Fruit fly (Drosophila melanogaster) ovary, adult (tissue): ENCODE measurements around the gene CG7194.
A peak's percentile ranks its signal among the peaks of the same experiment; 100 is the strongest.

Experiments used
- CG17801 ChIP-seq: fragments of 200-800 bp; optimal IDR thresholded peaks from 2 replicates; lab custom pipeline; 2019; ENCODE audit warnings: missing biosample characterization, mild to moderate bottlenecking, missing genetic modification characterization, moderate library complexity; ENCODE audit not compliant: partially characterized antibody

Gene CG7194

dm6 chr3L:8303912-8304311, at the start of gene CG7194, which contains the start of gene Sbp2:
Gene CG7194 (minus strand): TSS chr3L:8304059.
Gene Sbp2 (plus strand): TSS chr3L:8304157.
- TF ChIP-seq CG17801 (GFP tag; lab: Kevin White, UChicago) = no peak

dm6 chr3L:8347346-8347745, 43.5 kb upstream of the CG7194 start:
- TF ChIP-seq CG17801 (GFP tag; lab: Kevin White, UChicago) = no peak

- TF ChIP-seq CG17801 (GFP tag; lab: Kevin White, UChicago) = peak; percentile 82
These were observed 42.5 kb upstream of the CG7194 start, which contains the start of the genes CG7182 and GAPcenA for dm6 chr3L:8346100-8346980. Gene CG7182 (minus strand): TSS chr3L:8346382. Gene GAPcenA (plus strand): TSS chr3L:8346561.

- no peak for TF ChIP-seq CG17801 (GFP tag; lab: Kevin White, UChicago)
These were observed 41.3 kb upstream of the CG7194 start for dm6 chr3L:8345182-8345581.

dm6 chr3L:8340264-8341095, 36.6 kb upstream of the CG7194 start, which contains the start of the genes Prim1 and CG7083:
Gene Prim1 (plus strand): TSS chr3L:8340314.
Gene CG7083 (plus strand): TSS chr3L:8340785.
- peak; percentile 52 for TF ChIP-seq CG17801 (GFP tag; lab: Kevin White, UChicago)

dm6 chr3L:8338921-8339320, 35.1 kb upstream of the CG7194 start, which contains the start of gene Pex2:
Gene Pex2 (plus strand): TSS chr3L:8339051.
- peak; percentile 56 for TF ChIP-seq CG17801 (GFP tag; lab: Kevin White, UChicago)

- no peak for TF ChIP-seq CG17801 (GFP tag; lab: Kevin White, UChicago)
These were observed 32.5 kb upstream of the CG7194 start, which contains the start of gene Cpr66Cb for dm6 chr3L:8336372-8336771. Gene Cpr66Cb (plus strand): TSS chr3L:8336672.

dm6 chr3L:8334338-8334737, 30.5 kb upstream of the CG7194 start:
- no peak for TF ChIP-seq CG17801 (GFP tag; lab: Kevin White, UChicago)

dm6 chr3L:8333574-8333973, 29.7 kb upstream of the CG7194 start:
- TF ChIP-seq CG17801 (GFP tag; lab: Kevin White, UChicago) = no peak

dm6 chr3L:8331414-8331813, 27.6 kb upstream of the CG7194 start:
- TF ChIP-seq CG17801 (GFP tag; lab: Kevin White, UChicago) = no peak

dm6 chr3L:8329005-8329404, 25.1 kb upstream of the CG7194 start:
- no peak for TF ChIP-seq CG17801 (GFP tag; lab: Kevin White, UChicago)

dm6 chr3L:8328283-8328682, 24.4 kb upstream of the CG7194 start, which contains the start of gene CG34462:
Gene CG34462 (plus strand): TSS chr3L:8328583.
- no peak for TF ChIP-seq CG17801 (GFP tag; lab: Kevin White, UChicago)

- TF ChIP-seq CG17801 (GFP tag; lab: Kevin White, UChicago) = no peak
These were observed 21.7 kb upstream of the CG7194 start, which contains the start of gene CG34461 for dm6 chr3L:8325559-8325958. Gene CG34461 (plus strand): TSS chr3L:8325859.

- TF ChIP-seq CG17801 (GFP tag; lab: Kevin White, UChicago) = no peak
These were observed 20.0 kb upstream of the CG7194 start for dm6 chr3L:8323817-8324216.
